Fruit fly (Drosophila melanogaster): ENCODE results near the gene CG14687.

DNA sequence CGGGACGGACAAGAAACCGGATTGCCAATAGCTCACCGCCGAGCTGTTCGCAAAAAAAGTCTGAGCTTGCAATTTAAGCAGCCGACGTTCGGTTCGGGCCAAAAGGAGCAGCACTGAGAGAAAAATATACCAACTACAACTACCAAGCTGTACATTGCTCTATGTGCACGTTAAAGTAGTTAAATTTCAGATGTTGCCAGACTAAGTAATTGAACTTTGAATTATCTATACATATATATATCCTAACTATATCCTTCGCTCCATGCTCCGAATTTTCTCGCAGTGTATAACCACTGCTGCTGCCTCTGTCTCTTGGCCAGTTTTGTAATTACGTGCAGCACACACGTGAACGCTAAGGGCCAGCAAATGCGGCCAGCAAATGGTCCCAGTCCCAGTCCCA lies 42.2 kb downstream of the CG14687 start:
- TF ChIP-seq NC2β (GFP tag; optimal IDR thresholded peaks at IDR 0.05) (no peak), crp (GFP tag; optimal IDR thresholded peaks at IDR 0.05) (no peak), CG16815 (GFP tag; optimal IDR thresholded peaks at IDR 0.05) (no peak), eve (GFP tag; optimal IDR thresholded peaks at IDR 0.05) (no peak), CG4854 (GFP tag; optimal IDR thresholded peaks at IDR 0.05) (no peak), CG7839 (tag; optimal IDR thresholded peaks at IDR 0.05) (no peak), CG11398 (GFP tag; optimal IDR thresholded peaks at IDR 0.05) (no peak), CG7987 (GFP tag; optimal IDR thresholded peaks at IDR 0.05) (no peak)
